Worm (Caenorhabditis elegans) whole organism, late embryonic: ENCODE measurements around the gene lgc-53.

Source experiments
- C38D4.7 ChIP-seq: fragments of 200-800 bp; sonication (Bioruptor generic); optimal IDR thresholded peaks from 2 replicates; lab custom pipeline; 2018; ENCODE audit warnings: mild to moderate bottlenecking, missing genetic modification characterization, moderate library complexity, missing compliant biosample characterization
- K02D7.2 ChIP-seq: sonication (generic microtip); optimal IDR thresholded peaks from 2 replicates; lab custom pipeline; 2017; ENCODE audit warnings: mild to moderate bottlenecking, missing genetic modification characterization, missing compliant biosample characterization
- T23F11.4 ChIP-seq: fragments of 200-800 bp; sonication (Bioruptor generic); optimal IDR thresholded peaks from 2 replicates; lab custom pipeline; 2018; ENCODE audit warnings: mild to moderate bottlenecking, missing genetic modification characterization, missing compliant biosample characterization
- Y22D7AL.16 ChIP-seq: sonication (generic microtip); optimal IDR thresholded peaks from 2 replicates; lab custom pipeline; 2016; ENCODE audit warnings: missing genetic modification characterization, missing compliant biosample characterization
- ahr-1 ChIP-seq: sonication (generic microtip); optimal IDR thresholded peaks from 2 replicates; lab custom pipeline; 2016; ENCODE audit warnings: missing genetic modification characterization, missing compliant biosample characterization
- ama-1 ChIP-seq: fragments of 150-350 bp; optimal IDR thresholded peaks from 2 replicates; lab custom pipeline; 2014
- ceh-18 ChIP-seq: sonication (generic microtip); optimal IDR thresholded peaks from 2 replicates; lab custom pipeline; 2016; ENCODE audit warnings: missing genetic modification characterization, missing compliant biosample characterization
- ceh-19 ChIP-seq: fragments of 200-800 bp; sonication (Bioruptor generic); optimal IDR thresholded peaks from 2 replicates; lab custom pipeline; 2018; ENCODE audit warnings: mild to moderate bottlenecking, missing genetic modification characterization, missing compliant biosample characterization
- ceh-2 ChIP-seq: sonication (generic microtip); optimal IDR thresholded peaks from 2 replicates; lab custom pipeline; 2016; ENCODE audit warnings: missing genotype, missing genetic modification characterization, missing compliant biosample characterization
- ceh-22 ChIP-seq: sonication (generic microtip); optimal IDR thresholded peaks from 2 replicates; lab custom pipeline; 2017; ENCODE audit warnings: missing biosample characterization, missing genetic modification characterization
- ceh-30 ChIP-seq: fragments of 150-350 bp; optimal IDR thresholded peaks from 2 replicates; lab custom pipeline; 2014; ENCODE audit warnings: missing biosample characterization, missing genetic modification characterization
- ceh-34 ChIP-seq: sonication (generic microtip); optimal IDR thresholded peaks from 2 replicates; lab custom pipeline; 2016; ENCODE audit warnings: mild to moderate bottlenecking, missing genetic modification characterization, missing compliant biosample characterization
- ceh-45 ChIP-seq: fragments of 200-800 bp; sonication (Bioruptor generic); IDR thresholded peaks from 2 replicates; pipeline ENCODE4 v1.3.6; 2022; ENCODE audit warnings: missing genetic modification reagents, missing genetic modification characterization, missing compliant biosample characterization
- ceh-48 ChIP-seq: sonication (generic microtip); optimal IDR thresholded peaks from 2 replicates; lab custom pipeline; 2016; ENCODE audit warnings: missing genetic modification characterization, inconsistent platforms, missing compliant biosample characterization
- ceh-6 ChIP-seq: fragments of 200-800 bp; sonication (Bioruptor generic); optimal IDR thresholded peaks from 2 replicates; lab custom pipeline; 2018; ENCODE audit warnings: mild to moderate bottlenecking, missing genetic modification characterization, missing compliant biosample characterization
- ceh-9 ChIP-seq: sonication (generic microtip); optimal IDR thresholded peaks from 2 replicates; lab custom pipeline; 2016; ENCODE audit warnings: mild to moderate bottlenecking, missing genetic modification characterization, inconsistent platforms, missing compliant biosample characterization
- che-1 ChIP-seq: sonication (generic microtip); optimal IDR thresholded peaks from 2 replicates; lab custom pipeline; 2016; ENCODE audit warnings: mild to moderate bottlenecking, missing genetic modification characterization, missing compliant biosample characterization
- dmd-4 ChIP-seq: sonication (generic microtip); optimal IDR thresholded peaks from 2 replicates; lab custom pipeline; 2016; ENCODE audit warnings: borderline replicate concordance, missing genetic modification characterization, missing compliant biosample characterization
- elt-2 ChIP-seq: sonication (generic microtip); optimal IDR thresholded peaks from 2 replicates; lab custom pipeline; 2016; ENCODE audit warnings: missing genetic modification reagents, missing genetic modification characterization, missing compliant biosample characterization
- elt-4 ChIP-seq: sonication (generic microtip); optimal IDR thresholded peaks from 2 replicates; lab custom pipeline; 2016; ENCODE audit warnings: missing genetic modification characterization, missing compliant biosample characterization
- ets-4 ChIP-seq: sonication (generic microtip); optimal IDR thresholded peaks from 2 replicates; lab custom pipeline; 2016; ENCODE audit warnings: missing genetic modification characterization, missing compliant biosample characterization
- fkh-10 ChIP-seq: fragments of 150-350 bp; optimal IDR thresholded peaks from 2 replicates; lab custom pipeline; 2014; ENCODE audit warnings: missing biosample characterization, missing genetic modification reagents, missing genetic modification characterization
- fkh-6 ChIP-seq: sonication (generic microtip); optimal IDR thresholded peaks from 2 replicates; lab custom pipeline; 2016; ENCODE audit warnings: missing genetic modification characterization, missing compliant biosample characterization
- gmeb-2 ChIP-seq: sonication (generic microtip); optimal IDR thresholded peaks from 2 replicates; lab custom pipeline; 2016; ENCODE audit warnings: missing genetic modification characterization, inconsistent platforms, missing compliant biosample characterization
- hlh-15 ChIP-seq: sonication (generic microtip); optimal IDR thresholded peaks from 2 replicates; lab custom pipeline; 2016; ENCODE audit warnings: missing genetic modification characterization, missing compliant biosample characterization
- lin-11 ChIP-seq: fragments of 200-800 bp; sonication (Bioruptor generic); optimal IDR thresholded peaks from 2 replicates; lab custom pipeline; 2018; ENCODE audit warnings: mild to moderate bottlenecking, missing genetic modification characterization, missing compliant biosample characterization
- madf-2 ChIP-seq: sonication (generic microtip); optimal IDR thresholded peaks from 2 replicates; lab custom pipeline; 2017; ENCODE audit warnings: missing genetic modification characterization, missing compliant biosample characterization
- nfya-1 ChIP-seq: sonication (generic microtip); optimal IDR thresholded peaks from 2 replicates; lab custom pipeline; 2017; ENCODE audit warnings: missing genetic modification characterization, mild to moderate bottlenecking, missing compliant biosample characterization, antibody characterized with exemption, moderate library complexity
- nhr-11 ChIP-seq: fragments of 150-350 bp; optimal IDR thresholded peaks from 2 replicates; lab custom pipeline; 2014; ENCODE audit warnings: missing biosample characterization, missing genetic modification characterization
- odd-2 ChIP-seq: sonication (generic microtip); optimal IDR thresholded peaks from 2 replicates; lab custom pipeline; 2017; ENCODE audit warnings: antibody characterized with exemption, mild to moderate bottlenecking, missing genetic modification characterization, missing compliant biosample characterization
- pax-1 ChIP-seq: fragments of 150-350 bp; optimal IDR thresholded peaks from 2 replicates; lab custom pipeline; 2014; ENCODE audit warnings: missing biosample characterization, missing genetic modification characterization
- pha-2 ChIP-seq: sonication (generic microtip); optimal IDR thresholded peaks from 2 replicates; lab custom pipeline; 2017; ENCODE audit warnings: mild to moderate bottlenecking, missing genetic modification characterization, missing compliant biosample characterization
- pha-4 ChIP-seq: fragments of 150-350 bp; optimal IDR thresholded peaks from 2 replicates; lab custom pipeline; 2018; ENCODE audit warnings: missing biosample characterization, missing genetic modification reagents, missing genetic modification characterization
- pqm-1 ChIP-seq: sonication (generic microtip); optimal IDR thresholded peaks from 2 replicates; lab custom pipeline; 2016; ENCODE audit warnings: missing genetic modification characterization, missing compliant biosample characterization
- pros-1 ChIP-seq: fragments of 150-350 bp; optimal IDR thresholded peaks from 2 replicates; lab custom pipeline; 2014; ENCODE audit warnings: missing biosample characterization, missing genetic modification reagents, missing genetic modification characterization
- ref-2 ChIP-seq: sonication (generic microtip); optimal IDR thresholded peaks from 2 replicates; lab custom pipeline; 2016; ENCODE audit warnings: missing genetic modification characterization, missing compliant biosample characterization
- rnt-1 ChIP-seq: sonication (generic microtip); optimal IDR thresholded peaks from 2 replicates; lab custom pipeline; 2016; ENCODE audit warnings: missing genetic modification characterization, missing compliant biosample characterization
- sdc-2 ChIP-seq: sonication (generic microtip); optimal IDR thresholded peaks from 2 replicates; lab custom pipeline; 2016; ENCODE audit warnings: missing genotype, missing genetic modification characterization, missing compliant biosample characterization
- sox-2 ChIP-seq: fragments of 200-800 bp; sonication (Bioruptor generic); IDR thresholded peaks from 2 replicates; pipeline ENCODE4 v1.3.6; 2022; ENCODE audit warnings: missing genetic modification reagents, missing genetic modification characterization, missing compliant biosample characterization
- syd-9 ChIP-seq: sonication (generic microtip); optimal IDR thresholded peaks from 2 replicates; lab custom pipeline; 2016; ENCODE audit warnings: mild to moderate bottlenecking, missing genetic modification characterization, moderate library complexity, missing compliant biosample characterization
- tbx-7 ChIP-seq: sonication (generic microtip); optimal IDR thresholded peaks from 2 replicates; lab custom pipeline; 2016; ENCODE audit warnings: missing genotype, missing genetic modification characterization, missing compliant biosample characterization
- unc-42 ChIP-seq: sonication (generic microtip); optimal IDR thresholded peaks from 2 replicates; lab custom pipeline; 2016; ENCODE audit warnings: missing genotype, missing genetic modification characterization, missing compliant biosample characterization
- unc-86 ChIP-seq: sonication (generic microtip); optimal IDR thresholded peaks from 2 replicates; lab custom pipeline; 2016; ENCODE audit warnings: missing genetic modification characterization, missing compliant biosample characterization
- ztf-16 ChIP-seq: sonication (generic microtip); optimal IDR thresholded peaks from 2 replicates; lab custom pipeline; 2017; ENCODE audit warnings: missing genetic modification characterization, missing compliant biosample characterization

Gene lgc-53

DNA sequence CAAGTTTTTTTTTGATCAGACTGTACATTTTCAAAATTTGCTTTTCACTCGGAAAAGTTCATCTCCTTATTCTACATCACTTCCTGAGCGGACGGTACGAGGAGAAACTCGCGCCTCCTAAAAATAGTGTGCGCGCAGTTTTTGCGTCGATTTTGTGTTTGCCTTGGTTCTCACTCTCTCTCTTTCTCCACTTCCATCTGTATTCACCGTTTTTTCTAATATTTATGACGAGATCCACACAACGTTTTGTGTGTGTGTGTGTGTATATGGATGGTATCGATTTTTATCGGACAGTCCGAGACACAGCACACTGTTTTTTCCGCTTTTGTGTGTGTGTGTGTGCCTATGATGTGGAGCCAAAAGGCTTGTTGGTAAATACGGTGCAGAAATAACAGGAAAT lies 21.9 kb downstream of the lgc-53 start:
- TF ChIP-seq hlh-15 (tag; lab: Kevin White, UChicago) (no peak), ceh-18 (no peak), madf-2 (tag; lab: Kevin White, UChicago) (no peak), K02D7.2 (no peak), dmd-4 (tag; lab: Kevin White, UChicago) (no peak), ceh-9 (no peak), ceh-30 (tag; lab: Kevin White, UChicago) (no peak), ahr-1 (tag; lab: Kevin White, UChicago) (no peak), pros-1 (tag; lab: Kevin White, UChicago) (no peak), lin-11 (tag; lab: Kevin White, UChicago) (no peak), ref-2 (no peak), rnt-1 (no peak)

DNA sequence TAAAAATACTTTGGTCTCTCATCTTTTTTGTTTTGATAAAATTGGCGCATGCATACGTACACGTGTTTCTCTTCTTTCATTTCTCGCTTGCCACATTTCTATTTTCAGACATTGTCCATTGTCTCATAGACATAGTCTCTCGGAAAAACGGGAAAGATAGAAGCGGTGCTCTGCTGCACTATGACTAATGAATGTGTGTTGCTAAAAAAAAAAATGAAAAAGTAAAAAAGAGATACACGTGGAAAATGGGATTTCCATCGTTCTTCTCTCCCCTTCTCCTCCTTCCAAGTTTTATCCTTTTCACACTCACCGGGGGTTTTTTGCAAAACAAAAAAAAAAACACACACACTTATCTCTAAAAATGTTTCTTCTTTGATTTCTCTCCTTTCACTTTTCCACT lies 23.5 kb downstream of the lgc-53 start:
- no peak for TF ChIP-seq tbx-7 (tag; lab: Kevin White, UChicago)
- TF ChIP-seq ceh-19: no peak
- no peak for TF ChIP-seq sdc-2
- TF ChIP-seq ceh-34: no peak
- TF ChIP-seq che-1 (tag; lab: Kevin White, UChicago): no peak
- no peak for TF ChIP-seq fkh-6 (tag; lab: Kevin White, UChicago)
- TF ChIP-seq, all 69 proteins: peak for 0

DNA sequence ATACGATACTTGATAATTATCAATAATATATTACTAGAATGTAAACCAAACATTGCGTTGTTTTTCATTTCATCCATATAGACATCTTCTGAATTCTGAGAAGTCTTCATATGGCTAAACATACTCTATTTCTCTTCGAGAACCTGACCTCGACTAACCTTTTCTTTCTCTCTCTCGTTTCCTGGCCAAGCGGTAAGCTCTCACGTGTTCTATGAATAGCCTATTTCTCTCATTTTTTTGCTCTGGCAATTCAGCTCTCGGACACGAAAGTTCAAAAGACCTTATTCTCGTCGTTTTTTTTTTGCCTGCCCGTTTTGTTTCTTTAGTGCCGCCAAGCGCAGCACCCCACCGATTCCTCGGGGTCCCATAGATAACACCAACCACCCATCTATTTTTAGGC lies 26.0 kb downstream of the lgc-53 start:
- TF ChIP-seq nfya-1 (tag; lab: Kevin White, UChicago): no peak
- TF ChIP-seq Y22D7AL.16 (tag; lab: Kevin White, UChicago): no peak
- TF ChIP-seq ahr-1 (tag; lab: Kevin White, UChicago): no peak
- no peak for TF ChIP-seq gmeb-2 (tag; lab: Kevin White, UChicago)
- no peak for TF ChIP-seq ceh-22
- TF ChIP-seq odd-2 (tag; lab: Kevin White, UChicago): no peak
- no peak for TF ChIP-seq pax-1 (tag; lab: Kevin White, UChicago)
- TF ChIP-seq ceh-45: no peak
- TF ChIP-seq pha-4 (tag; lab: Kevin White, UChicago): no peak
- TF ChIP-seq fkh-10 (GFP tag; lab: Kevin White, UChicago): no peak
- TF ChIP-seq, all 69 proteins: peak for 0

DNA sequence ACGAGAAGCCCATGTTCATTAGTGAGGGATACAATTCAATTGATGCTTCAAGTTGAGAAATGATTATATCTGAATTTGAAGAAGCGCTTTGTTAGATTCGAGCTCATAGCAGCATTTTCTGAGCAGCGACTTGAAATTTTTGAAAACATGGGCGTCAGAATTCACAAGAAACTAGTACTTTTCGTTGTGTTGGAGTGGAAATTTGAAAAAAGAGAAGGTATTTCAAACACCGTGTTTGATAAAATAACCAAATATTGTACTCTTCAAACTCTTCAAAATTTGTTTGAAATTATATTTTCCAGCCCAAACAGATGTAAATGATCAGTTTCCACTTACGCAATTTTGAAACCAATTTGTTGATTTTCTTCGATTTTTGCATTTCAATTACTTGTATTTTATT lies 33.5 kb downstream of the lgc-53 start, which contains the start of gene C10E2.2:
C10E2.2 (plus strand) TSS at position 301 of the 400 bp plus-strand sequence.
- TF ChIP-seq unc-42 (tag; lab: Kevin White, UChicago): no peak
- TF ChIP-seq ceh-2 (tag; lab: Kevin White, UChicago): no peak
- no peak for TF ChIP-seq ets-4
- TF ChIP-seq nfya-1 (tag; lab: Kevin White, UChicago): no peak
- TF ChIP-seq ceh-34: no peak
- TF ChIP-seq syd-9: no peak
- TF ChIP-seq elt-4 (tag; lab: Kevin White, UChicago): no peak
- TF ChIP-seq odd-2 (tag; lab: Kevin White, UChicago): no peak
- no peak for TF ChIP-seq tbx-7 (tag; lab: Kevin White, UChicago)
- no peak for TF ChIP-seq gmeb-2 (tag; lab: Kevin White, UChicago)
- no peak for TF ChIP-seq nhr-11 (tag; lab: Kevin White, UChicago)
- no peak for TF ChIP-seq C38D4.7 (GFP tag; lab: Kevin White, UChicago)
- no peak for TF ChIP-seq fkh-10 (GFP tag; lab: Kevin White, UChicago)
- TF ChIP-seq, all 69 proteins: peak for 0

DNA sequence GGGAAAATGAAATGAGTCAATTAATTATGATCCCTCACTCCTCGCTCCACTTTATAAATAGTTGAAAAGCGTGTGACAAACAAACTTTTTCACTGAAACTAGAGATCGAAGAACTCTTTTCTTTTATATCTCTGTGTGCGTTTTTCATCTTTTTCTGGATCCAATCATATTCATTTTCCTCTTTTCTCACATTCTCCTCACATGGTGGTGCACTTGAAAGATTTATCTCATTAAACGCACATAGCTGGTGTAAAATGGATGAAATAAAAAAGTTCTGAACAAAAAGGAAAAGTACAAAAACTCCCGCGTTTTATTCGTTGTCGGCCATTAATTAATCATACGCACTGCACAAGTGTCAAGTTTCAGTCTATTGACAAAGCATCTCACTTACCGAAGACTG lies 40.7 kb downstream of the lgc-53 start:
- TF ChIP-seq unc-42 (tag; lab: Kevin White, UChicago) (no peak), ama-1 (lab: Kevin White, UChicago) (no peak), pqm-1 (no peak), pha-2 (tag; lab: Kevin White, UChicago) (no peak), sox-2 (no peak), elt-4 (tag; lab: Kevin White, UChicago) (no peak), ztf-16 (tag; lab: Kevin White, UChicago) (no peak), madf-2 (tag; lab: Kevin White, UChicago) (no peak), fkh-6 (tag; lab: Kevin White, UChicago) (no peak), T23F11.4 (GFP tag; lab: Kevin White, UChicago) (no peak), dmd-4 (tag; lab: Kevin White, UChicago) (no peak), ceh-48 (tag; lab: Kevin White, UChicago) (no peak), unc-86 (tag; lab: Kevin White, UChicago) (no peak), ceh-6 (GFP tag; lab: Kevin White, UChicago) (no peak), elt-2 (no peak)
